Worm (Caenorhabditis elegans) whole organism, L4 larva: ENCODE data around the gene sdz-32.
A peak's percentile ranks its signal among the peaks of the same experiment; 100 is the strongest.

Experiments used
- F26F4.8 ChIP-seq: fragments of 200-800 bp; sonication (Bioruptor generic); conservative IDR thresholded peaks from 2 replicates; pipeline ENCODE4 v1.3.6; 2022; ENCODE audit warnings: missing genetic modification characterization, missing compliant biosample characterization
- F37D6.2 ChIP-seq: sonication (generic microtip); optimal IDR thresholded peaks from 2 replicates; lab custom pipeline; 2016; ENCODE audit warnings: mild to moderate bottlenecking, missing genetic modification characterization, missing compliant biosample characterization
- F44E2.7 ChIP-seq: fragments of 200-800 bp; sonication (Bioruptor generic); IDR thresholded peaks from 2 replicates; pipeline ENCODE4 v2.1.2; 2022; ENCODE audit warnings: missing genetic modification characterization, missing compliant biosample characterization
- R02D3.7 ChIP-seq: fragments of 150-350 bp; sonication (generic microtip); optimal IDR thresholded peaks from 3 replicates; lab custom pipeline; 2014; ENCODE audit warnings: missing biosample characterization, missing genetic modification characterization
- Y48G9A.11 ChIP-seq: fragments of 200-800 bp; sonication (Bioruptor generic); IDR thresholded peaks from 2 replicates; pipeline ENCODE4 v1.3.6; 2022; ENCODE audit warnings: missing genetic modification reagents, missing genetic modification characterization, missing compliant biosample characterization
- ama-1 ChIP-seq: fragments of 150-350 bp; optimal IDR thresholded peaks from 2 replicates; lab custom pipeline; 2014; ENCODE audit warnings: inconsistent platforms, mixed read lengths
- arid-1 ChIP-seq: fragments of 200-800 bp; sonication (Bioruptor generic); conservative IDR thresholded peaks from 2 replicates; pipeline ENCODE4 v1.3.6; 2022; ENCODE audit warnings: missing genetic modification reagents, missing genetic modification characterization, missing compliant biosample characterization
- attf-4 ChIP-seq: sonication (generic microtip); optimal IDR thresholded peaks from 3 replicates; lab custom pipeline; 2017; ENCODE audit warnings: missing biosample characterization, missing genetic modification characterization
- ceh-28 ChIP-seq: fragments of 150-350 bp; optimal IDR thresholded peaks from 2 replicates; lab custom pipeline; 2014; ENCODE audit warnings: missing biosample characterization, missing genetic modification reagents, missing genetic modification characterization
- daf-12 ChIP-seq: fragments of 150-350 bp; optimal IDR thresholded peaks from 2 replicates; lab custom pipeline; 2014; ENCODE audit warnings: missing biosample characterization, missing genetic modification reagents, missing genetic modification characterization
- daf-16 ChIP-seq, 3 experiments: sonication (generic microtip); optimal IDR thresholded peaks; 2 replicates each; lab custom pipeline; 2016 to 2017; ENCODE audit warnings: missing genetic modification characterization in 3 of 3, missing genetic modification reagents in 3 of 3, mild to moderate bottlenecking in 2 of 3, missing compliant biosample characterization in 2 of 3, missing biosample characterization in 1 of 3, moderate library complexity in 1 of 3
- egl-27 ChIP-seq: sonication (generic microtip); optimal IDR thresholded peaks from 3 replicates; lab custom pipeline; 2017; ENCODE audit warnings: missing biosample characterization, missing genetic modification reagents, missing genetic modification characterization
- egl-43 ChIP-seq: fragments of 200-800 bp; sonication (Bioruptor generic); IDR thresholded peaks from 2 replicates; pipeline ENCODE4 v1.3.6; 2022; ENCODE audit warnings: missing genetic modification reagents, missing genetic modification characterization, missing compliant biosample characterization
- fkh-10 ChIP-seq: fragments of 150-350 bp; optimal IDR thresholded peaks from 2 replicates; lab custom pipeline; 2014; ENCODE audit warnings: missing biosample characterization, missing genetic modification reagents, missing genetic modification characterization
- gei-8 ChIP-seq: fragments of 200-800 bp; sonication (Bioruptor generic); optimal IDR thresholded peaks from 2 replicates; lab custom pipeline; 2018; ENCODE audit warnings: mild to moderate bottlenecking, missing genetic modification characterization, missing compliant biosample characterization
- jun-1 ChIP-seq: fragments of 150-350 bp; optimal IDR thresholded peaks from 2 replicates; lab custom pipeline; 2014; ENCODE audit warnings: missing biosample characterization, missing genetic modification reagents, missing genetic modification characterization
- lim-7 ChIP-seq: fragments of 200-800 bp; sonication (Bioruptor generic); IDR thresholded peaks from 2 replicates; pipeline ENCODE4 v1.3.6; 2022; ENCODE audit warnings: missing genetic modification characterization, missing compliant biosample characterization
- mdt-29 ChIP-seq: fragments of 200-800 bp; sonication (Bioruptor generic); IDR thresholded peaks from 2 replicates; pipeline ENCODE4 v1.3.6; 2022; ENCODE audit warnings: missing genetic modification reagents, missing genetic modification characterization, missing compliant biosample characterization
- mep-1 ChIP-seq: fragments of 150-350 bp; sonication (generic microtip); optimal IDR thresholded peaks from 3 replicates; lab custom pipeline; 2014; ENCODE audit warnings: missing biosample characterization, missing genetic modification characterization
- mes-2 ChIP-seq: sonication (generic microtip); optimal IDR thresholded peaks from 2 replicates; lab custom pipeline; 2016; ENCODE audit warnings: missing genotype, mild to moderate bottlenecking, missing genetic modification characterization, missing compliant biosample characterization; ENCODE audit not compliant: poor library complexity, severe bottlenecking
- mxl-3 ChIP-seq: fragments of 200-800 bp; sonication (Bioruptor generic); optimal IDR thresholded peaks from 2 replicates; lab custom pipeline; 2018; ENCODE audit warnings: mild to moderate bottlenecking, missing genetic modification characterization, missing compliant biosample characterization
- nhr-10 ChIP-seq: fragments of 150-350 bp; optimal IDR thresholded peaks from 2 replicates; lab custom pipeline; 2014; ENCODE audit warnings: missing biosample characterization, missing genetic modification characterization
- nhr-28 ChIP-seq: fragments of 150-350 bp; optimal IDR thresholded peaks from 2 replicates; lab custom pipeline; 2014; ENCODE audit warnings: missing biosample characterization, missing genetic modification characterization
- nhr-41 ChIP-seq: fragments of 200-800 bp; sonication (Bioruptor generic); IDR thresholded peaks from 2 replicates; pipeline ENCODE4 v1.3.6; 2022; ENCODE audit warnings: missing genetic modification reagents, missing genetic modification characterization, missing compliant biosample characterization
- nhr-48 ChIP-seq: sonication (generic microtip); optimal IDR thresholded peaks from 2 replicates; lab custom pipeline; 2016; ENCODE audit warnings: mild to moderate bottlenecking, missing genetic modification characterization, missing compliant biosample characterization
- nhr-6 ChIP-seq: fragments of 150-350 bp; optimal IDR thresholded peaks from 2 replicates; lab custom pipeline; 2014; ENCODE audit warnings: missing biosample characterization, missing genetic modification characterization
- pha-4 ChIP-seq, 2 experiments: fragments of 150-350 bp in 1 of 2; fragments of 200-800 bp in 1 of 2; sonication (Bioruptor generic) in 1 of 2; IDR thresholded peaks in 1 of 2; optimal IDR thresholded peaks in 1 of 2; 2 replicates each; pipeline versions ENCODE4 v1.3.6 to Lab custom; 2014 to 2022; ENCODE audit warnings: missing genetic modification characterization in 2 of 2, missing genetic modification reagents in 2 of 2, missing biosample characterization in 1 of 2, missing compliant biosample characterization in 1 of 2
- pqm-1 ChIP-seq: sonication (generic microtip); optimal IDR thresholded peaks from 2 replicates; lab custom pipeline; 2017; ENCODE audit warnings: missing biosample characterization, missing genetic modification characterization
- rbr-2 ChIP-seq: sonication (generic microtip); optimal IDR thresholded peaks from 2 replicates; lab custom pipeline; 2016; ENCODE audit warnings: missing genotype, missing genetic modification characterization, missing compliant biosample characterization
- sdz-12 ChIP-seq: fragments of 200-800 bp; sonication (Bioruptor generic); optimal IDR thresholded peaks from 2 replicates; lab custom pipeline; 2018; ENCODE audit warnings: mild to moderate bottlenecking, missing genetic modification characterization, missing compliant biosample characterization
- set-16 ChIP-seq: fragments of 200-800 bp; sonication (Bioruptor generic); IDR thresholded peaks from 2 replicates; pipeline ENCODE4 v1.3.6; 2022; ENCODE audit warnings: missing genetic modification reagents, missing genetic modification characterization, missing compliant biosample characterization
- snpc-1.2 ChIP-seq: fragments of 200-800 bp; sonication (Bioruptor generic); IDR thresholded peaks from 2 replicates; pipeline ENCODE4 v1.3.6; 2022; ENCODE audit warnings: missing genetic modification reagents, missing genetic modification characterization, missing compliant biosample characterization
- snpc-4 ChIP-seq: fragments of 150-350 bp; optimal IDR thresholded peaks from 2 replicates; lab custom pipeline; 2014; ENCODE audit warnings: missing biosample characterization, missing genetic modification characterization
- tag-97 ChIP-seq: fragments of 200-800 bp; sonication (Bioruptor generic); IDR thresholded peaks from 2 replicates; pipeline ENCODE4 v1.3.6; 2022; ENCODE audit warnings: missing genetic modification characterization, missing compliant biosample characterization
- tra-1 ChIP-seq: fragments of 200-800 bp; sonication (Bioruptor generic); IDR thresholded peaks from 2 replicates; pipeline ENCODE4 v1.3.6; 2022; ENCODE audit warnings: missing genetic modification reagents, missing genetic modification characterization, missing compliant biosample characterization
- unc-130 ChIP-seq: sonication (generic microtip); optimal IDR thresholded peaks from 2 replicates; lab custom pipeline; 2016; ENCODE audit warnings: missing genetic modification reagents, missing genetic modification characterization, missing compliant biosample characterization
- vab-7 ChIP-seq: fragments of 200-800 bp; sonication (Bioruptor generic); IDR thresholded peaks from 2 replicates; pipeline ENCODE4 v1.3.6; 2022; ENCODE audit warnings: missing genetic modification reagents, missing genetic modification characterization, missing compliant biosample characterization
- zag-1 ChIP-seq: fragments of 150-350 bp; optimal IDR thresholded peaks from 2 replicates; lab custom pipeline; 2014; ENCODE audit warnings: missing biosample characterization, missing genetic modification characterization
- zfp-2 ChIP-seq: sonication (generic microtip); optimal IDR thresholded peaks from 2 replicates; lab custom pipeline; 2016; ENCODE audit warnings: mild to moderate bottlenecking, missing genetic modification characterization, missing compliant biosample characterization
- zfp-3 ChIP-seq: fragments of 200-800 bp; sonication (Bioruptor generic); conservative IDR thresholded peaks from 2 replicates; pipeline ENCODE4 v1.3.6; 2022; ENCODE audit warnings: missing genetic modification reagents, missing genetic modification characterization, missing compliant biosample characterization
- zip-11 ChIP-seq: fragments of 200-800 bp; sonication (Bioruptor generic); IDR thresholded peaks from 2 replicates; pipeline ENCODE4 v1.3.6; 2022; ENCODE audit warnings: missing genetic modification characterization, missing compliant biosample characterization

Gene sdz-32

ce11 chrII:3439244-3439698, 34.6 kb upstream of the sdz-32 start (continued):
- no peak for TF ChIP-seq R02D3.7
- TF ChIP-seq ama-1 (lab: Kevin White, UChicago) = no peak
- peak; percentile 85 for TF ChIP-seq pha-4 (GFP tag; IDR thresholded peaks at IDR 0.05; lab: Robert Waterston, UW)
- TF ChIP-seq pha-4 (tag; optimal IDR thresholded peaks at IDR 0.05; lab: Kevin White, UChicago) = no peak
- TF ChIP-seq daf-12 (tag; lab: Kevin White, UChicago) = no peak
- peak; percentile 60 for TF ChIP-seq unc-130 (GFP tag; lab: Kevin White, UChicago)
- peak; percentile 67 for TF ChIP-seq pqm-1 (tag; lab: Kevin White, UChicago)
- TF ChIP-seq arid-1 (GFP tag; lab: Robert Waterston, UW) = no peak
- TF ChIP-seq zfp-2 (tag; lab: Kevin White, UChicago) = peak; percentile 6
- TF ChIP-seq mep-1 (tag; lab: Kevin White, UChicago) = peak; percentile 56
- peak; percentile 84 for TF ChIP-seq vab-7
- no peak for TF ChIP-seq jun-1 (tag; lab: Kevin White, UChicago)
- TF ChIP-seq attf-4 (tag; lab: Kevin White, UChicago) = no peak
- peak; percentile 63 to 90 for TF ChIP-seq daf-16 (GFP tag; optimal IDR thresholded peaks at IDR 0.05; lab: Kevin White, UChicago)
- peak; percentile 76 for TF ChIP-seq daf-16 (tag; optimal IDR thresholded peaks at IDR 0.05; lab: Kevin White, UChicago)
- TF ChIP-seq fkh-10 = no peak
- peak; percentile 80; the same call in 1 of the 2 replicates for TF ChIP-seq snpc-1.2
- TF ChIP-seq rbr-2 (tag; lab: Kevin White, UChicago) = peak; percentile 48
- peak; percentile 73; the same call in 1 of the 2 replicates for TF ChIP-seq zfp-3 (GFP tag; lab: Robert Waterston, UW)
- no peak for TF ChIP-seq zip-11 (GFP tag; lab: Robert Waterston, UW)
- peak; percentile 91 for TF ChIP-seq gei-8 (GFP tag; lab: Kevin White, UChicago)
- TF ChIP-seq nhr-6 (tag; lab: Kevin White, UChicago) = no peak
- TF ChIP-seq snpc-4 = no peak
- peak; percentile 87 for TF ChIP-seq egl-43 (GFP tag; lab: Robert Waterston, UW)
- no peak for TF ChIP-seq F37D6.2 (tag; lab: Kevin White, UChicago)
- TF ChIP-seq nhr-48 (tag; lab: Kevin White, UChicago) = peak; percentile 4
- TF ChIP-seq nhr-28 = peak; percentile 68
- TF ChIP-seq mxl-3 (GFP tag; lab: Kevin White, UChicago) = peak; percentile 38
- TF ChIP-seq F26F4.8 (GFP tag; lab: Robert Waterston, UW) = peak; percentile 81
- no peak for TF ChIP-seq nhr-10 (tag; lab: Kevin White, UChicago)
- peak; percentile 77; the same call in 1 of the 2 replicates for TF ChIP-seq F44E2.7
- TF ChIP-seq set-16 = peak; percentile 95
- TF ChIP-seq tag-97 (GFP tag; lab: Robert Waterston, UW) = no peak
- TF ChIP-seq sdz-12 (GFP tag; lab: Kevin White, UChicago) = peak; percentile 40
- TF ChIP-seq Y48G9A.11 (GFP tag; lab: Robert Waterston, UW) = peak; percentile 84
- no peak for TF ChIP-seq zag-1
- 0 out of 2 replicates have a peak, but pooled peaks have one; percentile 45 for TF ChIP-seq nhr-41 (GFP tag; lab: Robert Waterston, UW)
- TF ChIP-seq lim-7 = peak; percentile 72; the same call in 1 of the 2 replicates
- TF ChIP-seq ceh-28 (tag; lab: Kevin White, UChicago) = no peak
- peak; percentile 86 for TF ChIP-seq mdt-29 (GFP tag; lab: Robert Waterston, UW)
- no peak for TF ChIP-seq egl-27
- TF ChIP-seq tra-1 (GFP tag; lab: Robert Waterston, UW) = peak; percentile 90
- peak; percentile 37 for TF ChIP-seq mes-2 (tag; lab: Kevin White, UChicago)
